Worm (Caenorhabditis elegans) whole organism, L3 larva: ENCODE data around the gene art-1.

Experiments used
- R02D3.7 ChIP-seq: fragments of 150-350 bp; optimal IDR thresholded peaks from 2 replicates; lab custom pipeline; 2014; ENCODE audit warnings: missing biosample characterization, missing genetic modification characterization
- fos-1 ChIP-seq: fragments of 150-350 bp; optimal IDR thresholded peaks from 2 replicates; lab custom pipeline; 2014; ENCODE audit warnings: missing biosample characterization, missing genetic modification characterization
- lin-39 ChIP-seq: fragments of 150-350 bp; optimal IDR thresholded peaks from 2 replicates; lab custom pipeline; 2018; ENCODE audit warnings: missing biosample characterization, missing genetic modification reagents, missing genetic modification characterization
- nhr-12 ChIP-seq: fragments of 150-350 bp; optimal IDR thresholded peaks from 2 replicates; lab custom pipeline; 2014; ENCODE audit warnings: missing biosample characterization, missing genetic modification characterization
- nhr-23 ChIP-seq: fragments of 150-350 bp; optimal IDR thresholded peaks from 2 replicates; lab custom pipeline; 2014; ENCODE audit warnings: missing biosample characterization, missing genetic modification reagents, missing genetic modification characterization
- nhr-25 ChIP-seq: sonication (generic microtip); optimal IDR thresholded peaks from 2 replicates; lab custom pipeline; 2017; ENCODE audit warnings: missing biosample characterization, missing genetic modification characterization
- nhr-43 ChIP-seq: sonication (generic microtip); optimal IDR thresholded peaks from 2 replicates; lab custom pipeline; 2016; ENCODE audit warnings: mild to moderate bottlenecking, missing genetic modification characterization, missing compliant biosample characterization; ENCODE audit not compliant: poor library complexity, severe bottlenecking
- zag-1 ChIP-seq: fragments of 150-350 bp; optimal IDR thresholded peaks from 2 replicates; lab custom pipeline; 2014; ENCODE audit warnings: missing biosample characterization, missing genetic modification characterization

DNA sequence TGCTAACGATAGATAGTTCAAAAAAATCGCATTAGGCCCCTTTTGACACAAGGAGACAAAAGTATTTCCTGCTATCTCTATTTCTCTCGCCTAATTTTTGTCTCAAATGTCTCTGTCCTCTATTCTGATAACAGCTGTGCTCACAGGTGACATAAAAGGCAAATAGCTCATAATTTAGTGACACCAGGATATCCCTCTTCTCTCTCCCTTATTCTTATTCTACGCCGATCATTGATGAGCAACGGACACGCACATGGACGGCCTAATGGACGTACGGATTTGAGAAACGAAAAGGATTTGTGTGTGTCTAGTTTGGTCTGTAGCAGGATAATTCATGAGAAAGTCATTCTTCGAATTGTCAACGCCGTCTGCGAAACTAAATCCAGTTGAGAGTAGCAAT is 36.1 kb downstream of the art-1 start:
- TF ChIP-seq nhr-43 (tag; lab: Kevin White, UChicago) (no peak), lin-39 (tag; lab: Kevin White, UChicago) (no peak), nhr-25 (tag; lab: Kevin White, UChicago) (no peak), nhr-12 (tag; lab: Kevin White, UChicago) (no peak), nhr-23 (tag; lab: Kevin White, UChicago) (no peak), R02D3.7 (no peak), fos-1 (tag; lab: Kevin White, UChicago) (no peak), zag-1 (no peak)
